Worm (Caenorhabditis elegans) whole organism, mixed stage, embryonic: ENCODE results near the gene mlt-8.

ENCODE experiments used
- ces-1 ChIP-seq: fragments of 150-350 bp; optimal IDR thresholded peaks from 2 replicates; lab custom pipeline; 2014; ENCODE audit warnings: missing biosample characterization, missing genetic modification reagents, missing genetic modification characterization
- elt-1 ChIP-seq: sonication (generic microtip); optimal IDR thresholded peaks from 2 replicates; lab custom pipeline; 2017; ENCODE audit warnings: missing genetic modification characterization, mild to moderate bottlenecking, missing compliant biosample characterization, antibody characterized with exemption, moderate library complexity, borderline replicate concordance; ENCODE audit not compliant: insufficient read depth
- lsy-2 ChIP-seq: fragments of 150-350 bp; optimal IDR thresholded peaks from 2 replicates; lab custom pipeline; 2014; ENCODE audit warnings: missing biosample characterization, missing genetic modification characterization
- mab-5 ChIP-seq: fragments of 150-350 bp; optimal IDR thresholded peaks from 2 replicates; lab custom pipeline; 2014; ENCODE audit warnings: missing biosample characterization, missing genetic modification characterization
- nhr-237 ChIP-seq: fragments of 150-350 bp; optimal IDR thresholded peaks from 2 replicates; lab custom pipeline; 2014; ENCODE audit warnings: missing biosample characterization, missing genetic modification characterization
- nhr-28 ChIP-seq: fragments of 150-350 bp; optimal IDR thresholded peaks from 2 replicates; lab custom pipeline; 2014; ENCODE audit warnings: missing biosample characterization, missing genetic modification characterization
- pha-4 ChIP-seq: fragments of 150-350 bp; optimal IDR thresholded peaks from 2 replicates; lab custom pipeline; 2018; ENCODE audit warnings: missing biosample characterization, missing genetic modification reagents, missing genetic modification characterization
- sptf-1 ChIP-seq: sonication (generic microtip); optimal IDR thresholded peaks from 2 replicates; lab custom pipeline; 2017; ENCODE audit warnings: mild to moderate bottlenecking, missing genetic modification characterization, moderate library complexity, missing compliant biosample characterization
- unc-39 ChIP-seq: fragments of 150-350 bp; optimal IDR thresholded peaks from 2 replicates; lab custom pipeline; 2014; ENCODE audit warnings: missing biosample characterization, missing genetic modification characterization
- unc-62 ChIP-seq: fragments of 150-350 bp; optimal IDR thresholded peaks from 2 replicates; lab custom pipeline; 2014; ENCODE audit warnings: missing biosample characterization, missing genetic modification reagents, missing genetic modification characterization

DNA sequence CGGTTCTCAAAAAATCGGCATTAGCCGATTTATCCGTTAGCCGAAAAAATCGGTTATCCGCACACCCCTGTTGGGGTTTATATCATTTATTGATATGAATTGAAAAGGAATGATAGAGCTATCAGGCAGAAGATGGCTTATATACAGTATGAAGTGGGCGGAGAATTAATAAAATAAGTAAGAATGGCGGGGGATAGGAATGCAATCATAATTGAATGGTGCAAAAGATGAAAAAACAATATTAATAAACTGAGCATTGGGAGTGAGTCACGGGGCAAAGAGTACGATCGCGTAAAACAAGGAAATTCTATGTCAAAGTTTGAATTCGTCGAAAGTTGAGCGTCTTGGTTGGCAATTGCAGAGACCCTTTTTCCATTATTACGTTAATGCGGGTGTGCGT, 35.1 kb downstream of the mlt-8 start, which contains the start of gene T27A1.2:
- TF ChIP-seq mab-5 (tag; lab: Kevin White, UChicago) (no peak), lsy-2 (no peak), nhr-237 (tag; lab: Kevin White, UChicago) (no peak), pha-4 (tag; lab: Kevin White, UChicago) (no peak), sptf-1 (tag; lab: Kevin White, UChicago) (no peak), unc-39 (no peak), unc-62 (no peak), ces-1 (GFP tag; lab: Kevin White, UChicago) (no peak), elt-1 (tag; lab: Kevin White, UChicago) (no peak), nhr-28 (tag; lab: Kevin White, UChicago) (no peak)
